Fruit fly (Drosophila melanogaster): Measurements from ENCODE around the gene CG2663.

CG2663 gene

DNA sequence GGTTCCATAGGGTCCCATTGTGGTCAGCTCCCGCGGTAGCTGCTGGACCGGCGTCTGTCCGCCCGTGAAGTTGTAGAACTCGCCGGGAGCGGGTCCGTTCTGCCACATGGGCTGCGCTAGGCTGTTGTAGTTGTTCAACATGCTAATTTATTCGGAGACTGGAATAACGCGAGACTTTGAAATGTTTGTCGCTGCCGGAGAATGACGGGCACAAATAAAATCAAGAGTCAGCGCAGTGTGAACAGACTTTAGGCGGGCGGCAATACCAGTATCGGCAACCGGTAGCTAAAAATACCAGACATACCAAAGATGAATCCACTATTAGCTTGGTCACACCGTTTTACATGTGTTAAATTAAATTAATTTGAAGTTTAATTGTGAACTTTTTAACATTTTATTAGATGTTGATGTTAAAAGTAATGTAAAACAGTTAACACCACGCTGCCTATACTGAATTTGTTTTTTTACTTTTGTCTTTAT, 46.0 kb downstream of the CG2663 start, which contains the start of gene Prosbeta7:
Gene Prosbeta7, minus strand, starts transcription at position 430 of the 480 bp plus-strand sequence.
- no peak for TF ChIP-seq tai (GFP tag; optimal IDR thresholded peaks at IDR 0.05)
- no peak for TF ChIP-seq brk (GFP tag; optimal IDR thresholded peaks at IDR 0.05)
- no peak for TF ChIP-seq dsf (GFP tag; optimal IDR thresholded peaks at IDR 0.05; ENCODE audit: borderline replicate concordance)
- TF ChIP-seq Sp1 (GFP tag; optimal IDR thresholded peaks at IDR 0.05): peak; percentile 19
- TF ChIP-seq psq (GFP tag; optimal IDR thresholded peaks at IDR 0.05): no peak
- no peak for TF ChIP-seq Rel (GFP tag; optimal IDR thresholded peaks at IDR 0.05)
- TF ChIP-seq Rel (tag; optimal IDR thresholded peaks at IDR 0.05): peak; percentile 39
- TF ChIP-seq HLH106 (tag; optimal IDR thresholded peaks at IDR 0.05): no peak
- no peak for TF ChIP-seq ey (GFP tag; optimal IDR thresholded peaks at IDR 0.05)
- peak in 1 of 2 experiments; percentile 4 for TF ChIP-seq foxo (GFP tag; optimal IDR thresholded peaks at IDR 0.05)
- no peak for TF ChIP-seq Hnf4 (GFP tag; optimal IDR thresholded peaks at IDR 0.05)
- TF ChIP-seq Jra (GFP tag; optimal IDR thresholded peaks at IDR 0.05): no peak
- TF ChIP-seq lola (GFP tag; optimal IDR thresholded peaks at IDR 0.05): no peak
- TF ChIP-seq usp (GFP tag; optimal IDR thresholded peaks at IDR 0.05): no peak
- TF ChIP-seq rgr (GFP tag; optimal IDR thresholded peaks at IDR 0.05): peak; percentile 7
- no peak for TF ChIP-seq dl (GFP tag; optimal IDR thresholded peaks at IDR 0.05; ENCODE audit: insufficient read depth in 1 of 2, partially characterized antibody in 2 of 2)
- TF ChIP-seq GATAd (GFP tag; optimal IDR thresholded peaks at IDR 0.05): no peak
- TF ChIP-seq Mio (GFP tag; optimal IDR thresholded peaks at IDR 0.05): no peak
- TF ChIP-seq N (GFP tag; optimal IDR thresholded peaks at IDR 0.05): no peak
- peak; percentile 6 for TF ChIP-seq Dif (GFP tag; optimal IDR thresholded peaks at IDR 0.05; ENCODE audit: partially characterized antibody)
- TF ChIP-seq br (GFP tag; optimal IDR thresholded peaks at IDR 0.05): no peak
- no peak for TF ChIP-seq OdsH (GFP tag; optimal IDR thresholded peaks at IDR 0.05)
- TF ChIP-seq woc (GFP tag; optimal IDR thresholded peaks at IDR 0.05): no peak
- peak; percentile 62 for TF ChIP-seq Vsx2 (GFP tag; optimal IDR thresholded peaks at IDR 0.05; ENCODE audit: partially characterized antibody)
- TF ChIP-seq CG9705 (GFP tag; optimal IDR thresholded peaks at IDR 0.05): no peak

DNA sequence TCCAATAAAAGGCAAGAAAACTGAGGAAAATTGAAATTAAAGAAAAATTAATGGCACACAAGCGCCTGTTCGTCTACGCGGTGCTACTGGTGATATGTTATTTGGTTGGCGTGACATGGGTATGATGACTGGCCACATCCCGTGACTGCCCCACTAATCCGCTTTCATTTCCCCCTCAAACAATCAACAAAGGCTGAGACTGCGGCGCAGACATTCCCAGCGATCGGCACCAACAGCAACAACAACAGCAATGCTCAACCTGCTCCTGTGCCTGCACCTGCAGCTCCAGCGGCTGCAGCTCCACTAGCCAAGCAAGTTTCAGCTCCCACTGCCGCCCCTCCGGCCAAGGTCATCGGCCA, 48.8 kb downstream of the CG2663 start:
- TF ChIP-seq woc (GFP tag; optimal IDR thresholded peaks at IDR 0.05) (no peak), brk (GFP tag; optimal IDR thresholded peaks at IDR 0.05) (no peak), rgr (GFP tag; optimal IDR thresholded peaks at IDR 0.05) (no peak), h (GFP tag; optimal IDR thresholded peaks at IDR 0.05) (no peak), Dfd (GFP tag; optimal IDR thresholded peaks at IDR 0.05) (no peak), foxo (GFP tag; optimal IDR thresholded peaks at IDR 0.05) (no peak), sage (GFP tag; optimal IDR thresholded peaks at IDR 0.05) (no peak), dl (GFP tag; optimal IDR thresholded peaks at IDR 0.05; ENCODE audit: insufficient read depth in 1 of 2, partially characterized antibody in 2 of 2) (no peak), Hnf4 (GFP tag; optimal IDR thresholded peaks at IDR 0.05) (no peak), dmrt93B (GFP tag; optimal IDR thresholded peaks at IDR 0.05) (no peak), psq (GFP tag; optimal IDR thresholded peaks at IDR 0.05) (no peak), OdsH (GFP tag; optimal IDR thresholded peaks at IDR 0.05) (no peak), fru (GFP tag; optimal IDR thresholded peaks at IDR 0.05) (no peak), HLH106 (tag; optimal IDR thresholded peaks at IDR 0.05) (no peak), dsf (GFP tag; optimal IDR thresholded peaks at IDR 0.05; ENCODE audit: borderline replicate concordance) (no peak)

DNA sequence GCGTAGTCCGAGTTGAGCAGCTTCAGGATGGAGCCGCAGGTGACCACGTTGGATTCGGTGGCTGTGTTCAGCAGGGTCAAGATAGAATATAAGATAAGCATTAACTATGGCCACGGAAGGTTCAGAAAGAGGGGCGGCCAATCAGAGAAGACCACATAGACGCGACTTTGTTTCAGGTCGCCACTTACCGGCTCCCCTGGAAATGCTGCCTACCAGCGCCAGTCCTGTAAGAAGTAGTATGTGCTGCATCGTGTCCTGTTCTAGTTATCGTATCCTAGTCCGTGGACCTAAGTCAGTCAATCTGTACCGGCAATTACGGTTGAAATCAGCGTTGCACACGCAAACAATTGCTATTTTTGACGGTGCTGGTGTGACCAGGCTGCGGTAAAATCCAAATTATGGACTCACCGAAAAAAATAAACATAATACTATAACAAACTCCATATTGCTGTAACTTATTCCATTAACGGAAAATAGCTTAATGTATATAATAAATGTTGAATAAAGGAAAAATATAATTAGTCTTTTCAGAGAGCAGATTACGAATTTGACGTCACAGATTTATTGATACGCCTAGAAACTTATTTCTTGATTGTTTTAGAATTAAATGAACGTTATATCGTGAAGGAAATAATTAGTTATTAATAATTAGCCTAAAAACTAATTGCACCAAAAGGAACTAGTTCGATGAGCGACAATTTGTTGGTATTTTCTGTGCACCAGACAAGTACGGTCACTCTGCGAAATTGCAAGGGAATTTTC, 49.4 kb downstream of the CG2663 start, which contains the start of the genes CG11999 and CG1161:
Gene CG11999, minus strand, starts transcription at position 375 of the 762 bp plus-strand sequence.
Gene CG1161, plus strand, starts transcription at position 720 of the 762 bp plus-strand sequence.
- peak; percentile 16 for TF ChIP-seq rgr (GFP tag; optimal IDR thresholded peaks at IDR 0.05)
- no peak for TF ChIP-seq tai (GFP tag; optimal IDR thresholded peaks at IDR 0.05)
- peak; percentile 6 for TF ChIP-seq h (GFP tag; optimal IDR thresholded peaks at IDR 0.05)
- peak in 1 of 2 experiments; percentile 33 for TF ChIP-seq foxo (GFP tag; optimal IDR thresholded peaks at IDR 0.05)
- peak; percentile 11 for TF ChIP-seq fru (GFP tag; optimal IDR thresholded peaks at IDR 0.05)
- TF ChIP-seq OdsH (GFP tag; optimal IDR thresholded peaks at IDR 0.05): peak; percentile 12
- TF ChIP-seq dl (GFP tag; optimal IDR thresholded peaks at IDR 0.05; ENCODE audit: insufficient read depth in 1 of 2, partially characterized antibody in 2 of 2): no peak
- TF ChIP-seq Vsx2 (GFP tag; optimal IDR thresholded peaks at IDR 0.05; ENCODE audit: partially characterized antibody): peak; percentile 69
- TF ChIP-seq Hnf4 (GFP tag; optimal IDR thresholded peaks at IDR 0.05): no peak
- no peak for TF ChIP-seq Rel (GFP tag; optimal IDR thresholded peaks at IDR 0.05)
- TF ChIP-seq Rel (tag; optimal IDR thresholded peaks at IDR 0.05): peak; percentile 77
- TF ChIP-seq woc (GFP tag; optimal IDR thresholded peaks at IDR 0.05): peak; percentile 49
